Fruit fly (Drosophila melanogaster) whole organism, embryonic: ENCODE results near the gene CG7685.

Experiments used
- CG10321 ChIP-seq: fragments of 200-800 bp; sonication (Bioruptor generic); IDR thresholded peaks from 2 replicates; pipeline ENCODE4 v1.3.6; 2022; ENCODE audit warnings: missing biosample characterization, missing genetic modification characterization
- CG10366 ChIP-seq: fragments of 200-800 bp; sonication (Bioruptor generic); IDR thresholded peaks from 2 replicates; pipeline ENCODE4 v1.3.6; 2022; ENCODE audit warnings: missing biosample characterization, missing genetic modification characterization
- CG10543 ChIP-seq: fragments of 200-800 bp; sonication (Bioruptor generic); optimal IDR thresholded peaks from 3 replicates; lab custom pipeline; 2017; ENCODE audit warnings: missing biosample characterization, mild to moderate bottlenecking, missing genetic modification characterization, moderate library complexity
- CG11247 ChIP-seq: fragments of 200-800 bp; sonication (Bioruptor generic); IDR thresholded peaks from 2 replicates; pipeline ENCODE4 v1.3.6; 2022; ENCODE audit warnings: missing biosample characterization, missing genetic modification characterization
- CG11723 ChIP-seq: fragments of 200-800 bp; sonication (Bioruptor generic); optimal IDR thresholded peaks from 2 replicates; lab custom pipeline; 2017; ENCODE audit warnings: missing biosample characterization, mild to moderate bottlenecking, missing genetic modification characterization
- CG13775 ChIP-seq: fragments of 200-800 bp; sonication (Bioruptor generic); optimal IDR thresholded peaks from 3 replicates; lab custom pipeline; 2017; ENCODE audit warnings: missing biosample characterization, mild to moderate bottlenecking, missing genetic modification characterization
- CG15479 ChIP-seq: fragments of 200-800 bp; sonication (Bioruptor generic); optimal IDR thresholded peaks from 3 replicates; lab custom pipeline; 2019; ENCODE audit warnings: missing biosample characterization, mild to moderate bottlenecking, missing genetic modification characterization, moderate library complexity
- CG1647 ChIP-seq: fragments of 200-800 bp; sonication (Bioruptor generic); optimal IDR thresholded peaks from 3 replicates; lab custom pipeline; 2016; ENCODE audit warnings: missing biosample characterization, missing genetic modification characterization
- CG1792 ChIP-seq: fragments of 200-800 bp; sonication (Bioruptor generic); optimal IDR thresholded peaks from 2 replicates; lab custom pipeline; 2016; ENCODE audit warnings: missing biosample characterization, missing genetic modification characterization
- CG2875 ChIP-seq: fragments of 200-800 bp; sonication (Bioruptor generic); optimal IDR thresholded peaks from 2 replicates; lab custom pipeline; 2017; ENCODE audit warnings: missing biosample characterization, mild to moderate bottlenecking, missing genetic modification characterization, missing genetic modification reagents
- CG2889 ChIP-seq: fragments of 200-800 bp; sonication (Bioruptor generic); IDR thresholded peaks from 3 replicates; pipeline ENCODE4 v1.3.6; 2022; ENCODE audit warnings: missing biosample characterization, missing genetic modification characterization
- CG31388 ChIP-seq: fragments of 200-800 bp; sonication (Bioruptor generic); optimal IDR thresholded peaks from 2 replicates; lab custom pipeline; 2016; ENCODE audit warnings: missing biosample characterization, missing genetic modification characterization
- CG6854 ChIP-seq: fragments of 200-800 bp; sonication (Bioruptor generic); optimal IDR thresholded peaks from 3 replicates; lab custom pipeline; 2017; ENCODE audit warnings: missing biosample characterization, mild to moderate bottlenecking, missing genetic modification characterization
- CG8944 ChIP-seq: fragments of 200-800 bp; sonication (Bioruptor generic); optimal IDR thresholded peaks from 3 replicates; lab custom pipeline; 2016; ENCODE audit warnings: missing biosample characterization, missing genetic modification characterization
- CTCF ChIP-seq: fragments of 200-800 bp; sonication (Bioruptor generic); optimal IDR thresholded peaks from 2 replicates; lab custom pipeline; 2017; ENCODE audit warnings: missing biosample characterization, mild to moderate bottlenecking, missing genetic modification characterization, moderate library complexity
- D ChIP-seq, 2 experiments: fragments of 200-800 bp in 1 of 2; fragments of >200 bp in 1 of 2; sonication (Bioruptor generic) in 1 of 2; optimal IDR thresholded peaks; 2 replicates in 1 of 2; 3 replicates in 1 of 2; lab custom pipeline; 2017; ENCODE audit warnings: mild to moderate bottlenecking in 1 of 2, missing biosample characterization in 1 of 2, missing genetic modification characterization in 1 of 2, missing genetic modification reagents in 1 of 2
- D19A ChIP-seq: fragments of 200-800 bp; optimal IDR thresholded peaks from 3 replicates; lab custom pipeline; 2019; ENCODE audit warnings: missing biosample characterization, mild to moderate bottlenecking, missing genetic modification characterization, moderate library complexity
- Deaf1 ChIP-seq: fragments of 200-800 bp; optimal IDR thresholded peaks from 3 replicates; lab custom pipeline; 2019; ENCODE audit warnings: missing biosample characterization, mild to moderate bottlenecking, missing genetic modification characterization, moderate library complexity
- HLHmδ ChIP-seq: fragments of 200-800 bp; sonication (Bioruptor generic); optimal IDR thresholded peaks from 2 replicates; lab custom pipeline; 2018; ENCODE audit warnings: missing biosample characterization, mild to moderate bottlenecking, missing genetic modification characterization, moderate library complexity
- MESR4 ChIP-seq: fragments of 200-800 bp; sonication (Bioruptor generic); optimal IDR thresholded peaks from 2 replicates; lab custom pipeline; 2018; ENCODE audit warnings: missing biosample characterization, mild to moderate bottlenecking, missing genetic modification characterization, moderate library complexity
- Oli ChIP-seq: fragments of 200-800 bp; sonication (Bioruptor generic); optimal IDR thresholded peaks from 2 replicates; lab custom pipeline; 2018; ENCODE audit warnings: missing biosample characterization, mild to moderate bottlenecking, missing genetic modification characterization, moderate library complexity
- Six4 ChIP-seq: fragments of 200-800 bp; sonication (Bioruptor generic); optimal IDR thresholded peaks from 2 replicates; lab custom pipeline; 2016; ENCODE audit warnings: missing biosample characterization, missing genetic modification characterization
- Trl ChIP-seq, 3 experiments: fragments of >200 bp in 2 of 3; fragments of 200-800 bp in 1 of 3; sonication (Bioruptor generic) in 1 of 3; optimal IDR thresholded peaks; 2 replicates in 1 of 3; 3 replicates in 2 of 3; lab custom pipeline; 2016 to 2017; ENCODE audit warnings: missing biosample characterization in 1 of 3, missing genetic modification characterization in 1 of 3
- aop ChIP-seq: fragments of 200-800 bp; sonication (Bioruptor generic); IDR thresholded peaks from 2 replicates; pipeline ENCODE4 v1.3.6; 2022; ENCODE audit warnings: missing biosample characterization, missing genetic modification characterization
- ase ChIP-seq: fragments of 200-800 bp; sonication (Bioruptor generic); IDR thresholded peaks from 3 replicates; pipeline ENCODE4 v1.3.6; 2022; ENCODE audit warnings: missing biosample characterization, missing genetic modification characterization
- cad ChIP-seq: fragments of >200 bp; optimal IDR thresholded peaks from 2 replicates; lab custom pipeline; 2017; ENCODE audit warnings: missing biosample characterization, missing genetic modification characterization
- chinmo ChIP-seq: fragments of 200-800 bp; sonication (Bioruptor generic); IDR thresholded peaks from 4 replicates; pipeline ENCODE4 v1.3.6; 2022; ENCODE audit warnings: missing biosample characterization, missing genetic modification characterization; ENCODE audit not compliant: partially characterized antibody
- crol ChIP-seq: fragments of 200-800 bp; sonication (Bioruptor generic); IDR thresholded peaks from 2 replicates; pipeline ENCODE4 v1.3.6; 2022; ENCODE audit warnings: missing biosample characterization, missing genetic modification characterization
- danr ChIP-seq: fragments of 200-800 bp; sonication (Bioruptor generic); IDR thresholded peaks from 2 replicates; pipeline ENCODE4 v1.3.6; 2022; ENCODE audit warnings: missing biosample characterization, missing genetic modification characterization
- dm ChIP-seq: fragments of 200-800 bp; sonication (Bioruptor generic); optimal IDR thresholded peaks from 3 replicates; lab custom pipeline; 2016; ENCODE audit warnings: missing biosample characterization, missing genetic modification characterization
- dysf ChIP-seq: fragments of 200-800 bp; sonication (Bioruptor generic); IDR thresholded peaks from 3 replicates; pipeline ENCODE4 v1.3.6; 2022; ENCODE audit warnings: missing biosample characterization, missing genetic modification characterization
- exex ChIP-seq: fragments of 200-800 bp; sonication (Bioruptor generic); optimal IDR thresholded peaks from 4 replicates; lab custom pipeline; 2018; ENCODE audit warnings: missing biosample characterization, mild to moderate bottlenecking, missing genetic modification characterization, moderate library complexity
- gce ChIP-seq: fragments of 200-800 bp; sonication (Bioruptor generic); IDR thresholded peaks from 3 replicates; pipeline ENCODE4 v1.3.6; 2022; ENCODE audit warnings: missing biosample characterization, missing genetic modification characterization
- gsb-n ChIP-seq: fragments of 200-800 bp; sonication (Bioruptor generic); optimal IDR thresholded peaks from 3 replicates; lab custom pipeline; 2018; ENCODE audit warnings: missing biosample characterization, mild to moderate bottlenecking, missing genetic modification characterization
- ham ChIP-seq: fragments of 200-800 bp; sonication (Bioruptor generic); IDR thresholded peaks from 2 replicates; pipeline ENCODE4 v1.3.6; 2022; ENCODE audit warnings: missing biosample characterization, missing genetic modification characterization
- jigr1 ChIP-seq: fragments of 200-800 bp; sonication (Bioruptor generic); IDR thresholded peaks from 3 replicates; pipeline ENCODE4 v1.3.6; 2022; ENCODE audit warnings: missing biosample characterization, missing genetic modification characterization
- jing ChIP-seq: fragments of 200-800 bp; sonication (Bioruptor generic); optimal IDR thresholded peaks from 2 replicates; lab custom pipeline; 2018; ENCODE audit warnings: missing biosample characterization, mild to moderate bottlenecking, missing genetic modification characterization
- jumu ChIP-seq: fragments of 200-800 bp; sonication (Bioruptor generic); optimal IDR thresholded peaks from 3 replicates; lab custom pipeline; 2016; ENCODE audit warnings: missing biosample characterization, missing genetic modification characterization
- mirr ChIP-seq: fragments of 200-800 bp; sonication (Bioruptor generic); optimal IDR thresholded peaks from 3 replicates; lab custom pipeline; 2018; ENCODE audit warnings: missing biosample characterization, mild to moderate bottlenecking, missing genetic modification characterization
- pb ChIP-seq: fragments of 200-800 bp; sonication (Bioruptor generic); optimal IDR thresholded peaks from 3 replicates; lab custom pipeline; 2016; ENCODE audit warnings: missing biosample characterization, missing genetic modification characterization
- peb ChIP-seq: fragments of 200-800 bp; sonication (Bioruptor generic); IDR thresholded peaks from 2 replicates; pipeline ENCODE4 v1.3.6; 2022; ENCODE audit warnings: missing biosample characterization, missing genetic modification characterization
- run ChIP-seq: fragments of 200-800 bp; sonication (Bioruptor generic); optimal IDR thresholded peaks from 3 replicates; lab custom pipeline; 2018; ENCODE audit warnings: missing biosample characterization, mild to moderate bottlenecking, missing genetic modification characterization
- sc ChIP-seq, 3 experiments: fragments of >200 bp in 2 of 3; fragments of 200-800 bp in 1 of 3; sonication (Bioruptor generic) in 1 of 3; optimal IDR thresholded peaks; 2 replicates in 2 of 3; 3 replicates in 1 of 3; lab custom pipeline; 2017; ENCODE audit warnings: mild to moderate bottlenecking in 1 of 3, missing biosample characterization in 1 of 3, missing genetic modification characterization in 1 of 3, missing genetic modification reagents in 1 of 3
- schlank ChIP-seq: fragments of 200-800 bp; sonication (Bioruptor generic); optimal IDR thresholded peaks from 2 replicates; lab custom pipeline; 2018; ENCODE audit warnings: missing biosample characterization, mild to moderate bottlenecking, missing genetic modification characterization
- sima ChIP-seq: fragments of 200-800 bp; sonication (Bioruptor generic); optimal IDR thresholded peaks from 2 replicates; lab custom pipeline; 2016; ENCODE audit warnings: missing biosample characterization, missing genetic modification characterization
- tgo ChIP-seq: fragments of 200-800 bp; sonication (Bioruptor generic); IDR thresholded peaks from 3 replicates; pipeline ENCODE4 v1.3.6; 2022; ENCODE audit warnings: missing biosample characterization, missing genetic modification characterization
- wor ChIP-seq: fragments of 200-800 bp; sonication (Bioruptor generic); IDR thresholded peaks from 2 replicates; pipeline ENCODE4 v1.3.6; 2022; ENCODE audit warnings: missing biosample characterization, missing genetic modification characterization
- zen ChIP-seq: fragments of 200-800 bp; sonication (Bioruptor generic); optimal IDR thresholded peaks from 3 replicates; lab custom pipeline; 2018; ENCODE audit warnings: missing biosample characterization, mild to moderate bottlenecking, missing genetic modification characterization, moderate library complexity

Gene CG7685

dm6 chr3R:18402549-18403429 is 2.0 kb upstream of the CG7685 start, which contains the start of the genes Wdr37 and koko (continued):
- TF ChIP-seq D (optimal IDR thresholded peaks at IDR 0.05; lab: Kevin White, UChicago) (no peak), D (GFP tag; optimal IDR thresholded peaks at IDR 0.05; lab: Kevin White, UChicago) (peak; percentile 94), CG2889 (GFP tag; lab: Robert Waterston, UW) (peak; percentile 95), CG11247 (GFP tag; lab: Robert Waterston, UW) (peak; percentile 97), exex (tag; lab: Kevin White, UChicago) (peak; percentile 85), CG11723 (GFP tag; lab: Kevin White, UChicago) (peak; percentile 86), jing (GFP tag; lab: Kevin White, UChicago) (peak; percentile 77), schlank (tag; lab: Kevin White, UChicago) (peak; percentile 83), CTCF (GFP tag; lab: Kevin White, UChicago) (peak; percentile 44), CG10321 (GFP tag; lab: Robert Waterston, UW) (peak; percentile 84), run (tag; lab: Kevin White, UChicago) (peak; percentile 90), Trl (optimal IDR thresholded peaks at IDR 0.05; lab: Kevin White, UChicago) (no peak), Trl (GFP tag; optimal IDR thresholded peaks at IDR 0.05; lab: Kevin White, UChicago) (peak; percentile 82), CG6854 (GFP tag; lab: Kevin White, UChicago) (peak; percentile 87), dm (peak; percentile 53), CG1792 (GFP tag; lab: Kevin White, UChicago) (peak; percentile 56), Six4 (GFP tag; lab: Kevin White, UChicago) (peak; percentile 92), sima (GFP tag; lab: Kevin White, UChicago) (peak; percentile 0), wor (peak; percentile 97), peb (GFP tag; lab: Robert Waterston, UW) (peak; percentile 97), dysf (GFP tag; lab: Robert Waterston, UW) (peak; percentile 99), aop (GFP tag; lab: Robert Waterston, UW) (peak; percentile 72; the same call in 1 of the 2 replicates), CG10543 (peak; percentile 96), gsb-n (tag; lab: Kevin White, UChicago) (peak; percentile 99), CG13775 (GFP tag; lab: Kevin White, UChicago) (peak; percentile 98), mirr (peak; percentile 36), jigr1 (GFP tag; lab: Robert Waterston, UW) (peak; percentile 94), zen (tag; lab: Kevin White, UChicago) (peak; percentile 98), MESR4 (peak; percentile 61), pb (peak; percentile 16), CG2875 (GFP tag; lab: Kevin White, UChicago) (peak; percentile 90), danr (GFP tag; lab: Robert Waterston, UW) (peak; percentile 94), CG8944 (peak; percentile 72), ase (GFP tag; lab: Robert Waterston, UW) (peak; percentile 94), Deaf1 (tag; lab: Kevin White, UChicago) (peak; percentile 82), CG15479 (GFP tag; lab: Kevin White, UChicago) (peak; percentile 63), HLHmδ (no peak), CG1647 (peak; percentile 63), tgo (GFP tag; lab: Robert Waterston, UW) (peak; percentile 100), D19A (tag; lab: Kevin White, UChicago) (peak; percentile 94), jumu (GFP tag; lab: Kevin White, UChicago) (peak; percentile 55), sc (optimal IDR thresholded peaks at IDR 0.05; lab: Kevin White, UChicago) (no peak), sc (GFP tag; optimal IDR thresholded peaks at IDR 0.05; lab: Kevin White, UChicago) (peak; percentile 92), ham (GFP tag; lab: Robert Waterston, UW) (peak; percentile 93), CG31388 (GFP tag; lab: Kevin White, UChicago) (peak; percentile 92), chinmo (GFP tag; lab: Robert Waterston, UW) (0 out of 4 replicates have a peak, but pooled peaks have one; percentile 28), crol (GFP tag; lab: Robert Waterston, UW) (peak; percentile 98), Oli (tag; lab: Kevin White, UChicago) (peak; percentile 97), cad (GFP tag; lab: Kevin White, UChicago) (no peak), CG10366 (GFP tag; lab: Robert Waterston, UW) (peak; percentile 97), gce (GFP tag; lab: Robert Waterston, UW) (peak; percentile 95)
